Worm (Caenorhabditis elegans) whole organism, early embryonic: ENCODE results near the gene mboa-6.

Experiments
- B0310.2 ChIP-seq: sonication (generic microtip); optimal IDR thresholded peaks from 2 replicates; lab custom pipeline; 2016; ENCODE audit warnings: mild to moderate bottlenecking, missing genetic modification characterization, missing compliant biosample characterization
- F13C5.2 ChIP-seq: sonication (generic microtip); optimal IDR thresholded peaks from 2 replicates; lab custom pipeline; 2017; ENCODE audit warnings: mild to moderate bottlenecking, missing genetic modification characterization, inconsistent platforms, missing compliant biosample characterization
- aly-1 ChIP-seq: sonication (generic microtip); optimal IDR thresholded peaks from 2 replicates; lab custom pipeline; 2016; ENCODE audit warnings: missing genetic modification characterization, missing compliant biosample characterization
- ama-1 ChIP-seq: fragments of 150-350 bp; optimal IDR thresholded peaks from 2 replicates; lab custom pipeline; 2014
- ceh-13 ChIP-seq: fragments of 200-800 bp; sonication (Bioruptor generic); optimal IDR thresholded peaks from 2 replicates; lab custom pipeline; 2018; ENCODE audit warnings: mild to moderate bottlenecking, missing genetic modification characterization, missing compliant biosample characterization
- flt-1 ChIP-seq: fragments of 200-800 bp; sonication (Bioruptor generic); IDR thresholded peaks from 2 replicates; pipeline ENCODE4 v1.3.6; 2022; ENCODE audit warnings: missing genetic modification characterization, missing compliant biosample characterization
- hmg-4 ChIP-seq: fragments of 200-800 bp; sonication (Bioruptor generic); optimal IDR thresholded peaks from 2 replicates; lab custom pipeline; 2018; ENCODE audit warnings: mild to moderate bottlenecking, missing genetic modification characterization, missing compliant biosample characterization
- scrt-1 ChIP-seq: fragments of 200-800 bp; sonication (Bioruptor generic); IDR thresholded peaks from 2 replicates; pipeline ENCODE4 v1.3.6; 2022; ENCODE audit warnings: missing genetic modification characterization, missing compliant biosample characterization
- sea-1 ChIP-seq: fragments of 200-800 bp; sonication (Bioruptor generic); conservative IDR thresholded peaks from 2 replicates; pipeline ENCODE4 v1.3.6; 2022; ENCODE audit warnings: missing genetic modification characterization, missing compliant biosample characterization
- tbx-11 ChIP-seq: fragments of 200-800 bp; sonication (Bioruptor generic); IDR thresholded peaks from 2 replicates; pipeline ENCODE4 v1.3.6; 2022; ENCODE audit warnings: missing genetic modification characterization, missing compliant biosample characterization
- tra-4 ChIP-seq: sonication (generic microtip); optimal IDR thresholded peaks from 2 replicates; lab custom pipeline; 2017; ENCODE audit warnings: missing genetic modification characterization, missing compliant biosample characterization

- TF ChIP-seq flt-1 (GFP tag; lab: Robert Waterston, UW) (no peak), ama-1 (lab: Kevin White, UChicago) (no peak), F13C5.2 (tag; lab: Kevin White, UChicago) (no peak), tra-4 (no peak), B0310.2 (tag; lab: Kevin White, UChicago) (no peak), sea-1 (GFP tag; lab: Robert Waterston, UW) (no peak), scrt-1 (GFP tag; lab: Robert Waterston, UW) (no peak), hmg-4 (no peak), ceh-13 (GFP tag; lab: Kevin White, UChicago) (no peak), tbx-11 (GFP tag; lab: Robert Waterston, UW) (no peak), aly-1 (no peak)
Measured at ce11 chrIII:2001210-2001609, 39.5 kb upstream of the mboa-6 start.
